Fruit fly (Drosophila melanogaster) whole organism, pupa: Measurements from ENCODE around the gene plum.

Source experiments
- CG10348 ChIP-seq: fragments of 200-800 bp; sonication (Bioruptor generic); IDR thresholded peaks from 2 replicates; pipeline ENCODE4 v1.3.6; 2022; ENCODE audit warnings: missing biosample characterization, missing genetic modification characterization
- CG12605 ChIP-seq: fragments of 200-800 bp; sonication (Bioruptor generic); IDR thresholded peaks from 2 replicates; pipeline ENCODE4 v1.3.6; 2022; ENCODE audit warnings: missing biosample characterization, missing genetic modification characterization
- CG13204 ChIP-seq: fragments of 200-800 bp; sonication (Bioruptor generic); optimal IDR thresholded peaks from 2 replicates; lab custom pipeline; 2018; ENCODE audit warnings: missing biosample characterization, mild to moderate bottlenecking, missing genetic modification characterization, moderate library complexity
- CG14655 ChIP-seq: fragments of 200-800 bp; sonication (Bioruptor generic); optimal IDR thresholded peaks from 3 replicates; lab custom pipeline; 2017; ENCODE audit warnings: mild to moderate bottlenecking, missing biosample characterization, missing genetic modification reagents, missing genetic modification characterization
- CG17806 ChIP-seq: fragments of 200-800 bp; sonication (Bioruptor generic); optimal IDR thresholded peaks from 2 replicates; lab custom pipeline; 2018; ENCODE audit warnings: missing biosample characterization, mild to moderate bottlenecking, missing genetic modification characterization, moderate library complexity
- CG32121 ChIP-seq: fragments of 200-800 bp; sonication (Bioruptor generic); IDR thresholded peaks from 2 replicates; pipeline ENCODE4 v1.3.6; 2022; ENCODE audit warnings: missing biosample characterization, missing genetic modification characterization
- CG34367 ChIP-seq: fragments of 200-800 bp; sonication (Bioruptor generic); optimal IDR thresholded peaks from 2 replicates; lab custom pipeline; 2018; ENCODE audit warnings: missing biosample characterization, mild to moderate bottlenecking, missing genetic modification characterization
- CG4496 ChIP-seq: fragments of 200-800 bp; sonication (Bioruptor generic); IDR thresholded peaks from 3 replicates; pipeline ENCODE4 v1.3.6; 2022; ENCODE audit warnings: missing biosample characterization, missing genetic modification characterization
- CG8301 ChIP-seq: fragments of 200-800 bp; sonication (Bioruptor generic); optimal IDR thresholded peaks from 2 replicates; lab custom pipeline; 2018; ENCODE audit warnings: missing biosample characterization, mild to moderate bottlenecking, missing genetic modification characterization
- CG9948 ChIP-seq: fragments of 200-800 bp; sonication (Bioruptor generic); optimal IDR thresholded peaks from 2 replicates; lab custom pipeline; 2018; ENCODE audit warnings: missing biosample characterization, mild to moderate bottlenecking, missing genetic modification characterization, moderate library complexity
- D1 ChIP-seq: fragments of 200-800 bp; sonication (Bioruptor generic); optimal IDR thresholded peaks from 2 replicates; lab custom pipeline; 2018; ENCODE audit warnings: missing biosample characterization, mild to moderate bottlenecking, missing genetic modification characterization, moderate library complexity
- EcR ChIP-seq: fragments of 200-800 bp; sonication (Bioruptor generic); optimal IDR thresholded peaks from 3 replicates; lab custom pipeline; 2019; ENCODE audit warnings: missing biosample characterization, missing genetic modification characterization, mild to moderate bottlenecking, moderate library complexity, missing genetic modification reagents
- Ets98B ChIP-seq: fragments of 200-800 bp; sonication (Bioruptor generic); IDR thresholded peaks from 2 replicates; pipeline ENCODE4 v1.3.6; 2022; ENCODE audit warnings: missing biosample characterization, missing genetic modification characterization
- Pif1A ChIP-seq: fragments of 200-800 bp; sonication (Bioruptor generic); optimal IDR thresholded peaks from 3 replicates; lab custom pipeline; 2016; ENCODE audit warnings: missing biosample characterization, missing genetic modification characterization
- Pif1B ChIP-seq: fragments of 200-800 bp; sonication (Bioruptor generic); optimal IDR thresholded peaks from 3 replicates; lab custom pipeline; 2016; ENCODE audit warnings: missing biosample characterization, missing genetic modification characterization
- Snoo ChIP-seq: fragments of 200-800 bp; sonication (Bioruptor generic); optimal IDR thresholded peaks from 3 replicates; lab custom pipeline; 2017; ENCODE audit warnings: missing biosample characterization, mild to moderate bottlenecking, missing genetic modification characterization, inconsistent platforms
- fd96Ca ChIP-seq: fragments of 200-800 bp; sonication (Bioruptor generic); IDR thresholded peaks from 3 replicates; pipeline ENCODE4 v1.3.6; 2022; ENCODE audit warnings: missing biosample characterization, missing genetic modification characterization
- gl ChIP-seq: fragments of 200-800 bp; sonication (Bioruptor generic); optimal IDR thresholded peaks from 2 replicates; lab custom pipeline; 2018; ENCODE audit warnings: missing biosample characterization, mild to moderate bottlenecking, missing genetic modification characterization
- rn ChIP-seq: fragments of 200-800 bp; sonication (Bioruptor generic); IDR thresholded peaks from 2 replicates; pipeline ENCODE4 v1.3.6; 2022; ENCODE audit warnings: missing biosample characterization, missing genetic modification characterization

plum gene

DNA sequence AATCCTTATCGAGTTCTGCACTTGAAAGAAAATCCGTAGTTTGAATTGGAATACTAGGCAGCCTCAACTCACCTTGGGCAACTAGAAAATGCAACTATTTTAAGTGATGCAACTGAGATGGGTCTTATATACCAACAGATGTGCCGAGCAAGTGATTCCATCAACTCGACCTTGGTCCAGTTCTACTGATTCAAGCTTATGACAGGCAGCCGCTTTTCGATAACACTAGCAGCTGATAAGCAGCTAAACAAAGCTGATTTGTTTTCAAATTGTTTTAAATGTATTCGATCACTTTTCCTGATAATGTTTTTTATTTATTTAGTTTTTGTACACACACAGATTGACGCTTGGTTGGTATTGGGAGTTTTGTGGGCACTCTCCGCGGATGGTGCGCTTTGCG, 110.0 kb downstream of the plum start, which contains the start of gene CG6503:
Gene CG6503 (minus strand): TSS at position 101 of the 400 bp plus-strand sequence.
- TF ChIP-seq CG8301 (tag; lab: Kevin White, UChicago) (no peak), CG9948 (tag; lab: Kevin White, UChicago) (no peak), Snoo (tag; lab: Kevin White, UChicago) (no peak), rn (GFP tag; lab: Robert Waterston, UW) (no peak), CG34367 (no peak), Ets98B (GFP tag; lab: Robert Waterston, UW) (no peak), CG17806 (tag; lab: Kevin White, UChicago) (no peak), CG4496 (no peak), D1 (tag; lab: Kevin White, UChicago) (no peak), EcR (GFP tag; lab: Kevin White, UChicago) (no peak), fd96Ca (GFP tag; lab: Robert Waterston, UW) (no peak), CG12605 (GFP tag; lab: Robert Waterston, UW) (no peak), CG10348 (GFP tag; lab: Robert Waterston, UW) (no peak), Pif1B (no peak), CG13204 (GFP tag; lab: Kevin White, UChicago) (no peak), CG14655 (GFP tag; lab: Kevin White, UChicago) (no peak), Pif1A (GFP tag; lab: Kevin White, UChicago) (no peak), CG32121 (no peak), gl (tag; lab: Kevin White, UChicago) (no peak)
